Worm (Caenorhabditis elegans): ENCODE data around the gene T25D1.2.

The T25D1.2 gene

ce11 chrX:16551318-16551717, 36.0 kb downstream of the T25D1.2 start (continued):
- TF ChIP-seq Y105C5A.15 (GFP tag; IDR thresholded peaks at IDR 0.05) (no peak), dmd-8 (GFP tag; IDR thresholded peaks at IDR 0.05) (peak; percentile 79; the same call in 1 of the 2 replicates), hmg-1.1 (GFP tag; IDR thresholded peaks at IDR 0.05) (peak; percentile 58; the same call in 1 of the 2 replicates), ceh-44 (GFP tag; IDR thresholded peaks at IDR 0.05) (no peak), dve-1 (tag; optimal IDR thresholded peaks at IDR 0.05; ENCODE audit: insufficient read depth) (peak; percentile 43), pha-4 (GFP tag; IDR thresholded peaks at IDR 0.05) (peak; percentile 71; the same call in 1 of the 2 replicates), pha-4 (tag; optimal IDR thresholded peaks at IDR 0.05) (no peak), spr-1 (tag; optimal IDR thresholded peaks at IDR 0.05) (no peak), ceh-28 (tag; optimal IDR thresholded peaks at IDR 0.05) (no peak), dpl-1 (GFP tag; optimal IDR thresholded peaks at IDR 0.05) (no peak), hif-1 (tag; optimal IDR thresholded peaks at IDR 0.05) (no peak)

DNA sequence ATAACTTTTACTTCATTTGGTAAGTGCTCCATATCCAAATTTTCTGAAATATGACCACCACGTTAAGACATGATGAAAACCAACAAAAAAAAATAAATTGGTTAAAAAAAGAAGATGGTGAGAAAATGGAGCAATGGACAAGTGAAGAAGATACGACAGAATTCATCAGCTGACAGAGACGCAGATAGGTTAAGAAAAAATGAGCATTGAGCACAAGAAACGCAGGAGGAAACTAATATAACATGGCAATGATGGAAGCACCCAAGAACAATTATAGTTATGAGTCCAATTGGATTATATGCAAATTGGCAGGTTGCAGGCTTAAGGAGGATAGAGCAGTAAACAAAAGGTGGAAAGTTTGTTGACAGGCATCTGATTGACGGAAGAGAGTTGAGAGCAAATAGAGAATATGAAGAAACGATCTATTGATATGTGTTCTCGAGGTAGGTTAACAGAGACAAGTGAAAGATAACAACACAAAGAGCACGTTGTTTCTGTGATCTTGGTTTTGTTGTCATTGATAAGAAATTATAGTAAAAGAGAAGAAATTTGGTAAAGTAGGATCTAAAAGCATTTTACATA, 38.6 kb downstream of the T25D1.2 start, which contains the start of gene K08B5.2:
TSS of gene K08B5.2 (minus strand) at position 43 of the 582 bp plus-strand sequence.
- TF ChIP-seq nhr-237 (tag; optimal IDR thresholded peaks at IDR 0.05): no peak
- no peak for TF ChIP-seq skn-1 (tag; optimal IDR thresholded peaks at IDR 0.05)
- TF ChIP-seq set-16 (GFP tag; IDR thresholded peaks at IDR 0.05): no peak
- no peak for TF ChIP-seq nhr-10 (tag; optimal IDR thresholded peaks at IDR 0.05)
- no peak for TF ChIP-seq nhr-76 (tag; optimal IDR thresholded peaks at IDR 0.05)
- TF ChIP-seq aha-1 (tag): no peak
- no peak for TF ChIP-seq lir-3 (tag; optimal IDR thresholded peaks at IDR 0.05)
- peak; percentile 42; the same call in 1 of the 2 replicates for TF ChIP-seq lin-1 (GFP tag; IDR thresholded peaks at IDR 0.05)
- no peak for TF ChIP-seq zip-11 (GFP tag; IDR thresholded peaks at IDR 0.05)
- no peak for TF ChIP-seq spr-1 (tag; optimal IDR thresholded peaks at IDR 0.05)
- TF ChIP-seq duxl-1 (tag; optimal IDR thresholded peaks at IDR 0.05; ENCODE audit: poor library complexity): no peak
- TF ChIP-seq dve-1 (tag; optimal IDR thresholded peaks at IDR 0.05; ENCODE audit: insufficient read depth): peak; percentile 79
- TF ChIP-seq Y5F2A.4 (GFP tag; optimal IDR thresholded peaks at IDR 0.05): no peak
- no peak for TF ChIP-seq attf-4 (tag; optimal IDR thresholded peaks at IDR 0.05)
- TF ChIP-seq lin-29 (GFP tag; IDR thresholded peaks at IDR 0.05): no peak
- TF ChIP-seq pqm-1 (tag; optimal IDR thresholded peaks at IDR 0.05): peak; percentile 78
- TF ChIP-seq lim-7 (GFP tag; IDR thresholded peaks at IDR 0.05): no peak
- no peak for TF ChIP-seq F26F4.8 (GFP tag; conservative IDR thresholded peaks at IDR 0.05)
- no peak for TF ChIP-seq fkh-10 (GFP tag; optimal IDR thresholded peaks at IDR 0.05)
- no peak for TF ChIP-seq saeg-2 (GFP tag; IDR thresholded peaks at IDR 0.05)
- TF ChIP-seq dmd-6 (GFP tag; IDR thresholded peaks at IDR 0.05): peak; percentile 96
- no peak for TF ChIP-seq R02D3.7 (tag; optimal IDR thresholded peaks at IDR 0.05)
- TF ChIP-seq unc-39 (tag; optimal IDR thresholded peaks at IDR 0.05): no peak
- no peak for TF ChIP-seq ztf-7 (tag; optimal IDR thresholded peaks at IDR 0.05)
- TF ChIP-seq ctbp-1 (GFP tag; IDR thresholded peaks at IDR 0.05): no peak
- no peak for TF ChIP-seq snpc-4 (tag; optimal IDR thresholded peaks at IDR 0.05)
- TF ChIP-seq dmd-8 (GFP tag; IDR thresholded peaks at IDR 0.05): no peak
- TF ChIP-seq Y105C5A.15 (GFP tag; IDR thresholded peaks at IDR 0.05): no peak
- TF ChIP-seq F44E2.7 (GFP tag; IDR thresholded peaks at IDR 0.05): no peak
- TF ChIP-seq nhr-77 (tag; optimal IDR thresholded peaks at IDR 0.05): no peak
- TF ChIP-seq egl-43 (GFP tag; IDR thresholded peaks at IDR 0.05): no peak
- TF ChIP-seq fos-1 (tag; optimal IDR thresholded peaks at IDR 0.05): no peak
- TF ChIP-seq hif-1 (tag; optimal IDR thresholded peaks at IDR 0.05): no peak
- no peak for TF ChIP-seq madf-9 (GFP tag; conservative IDR thresholded peaks at IDR 0.05)
- TF ChIP-seq nhr-28 (tag; optimal IDR thresholded peaks at IDR 0.05): peak; percentile 70
- TF ChIP-seq Y48G9A.11 (GFP tag; IDR thresholded peaks at IDR 0.05): no peak
- TF ChIP-seq ceh-32 (tag; optimal IDR thresholded peaks at IDR 0.05; ENCODE audit: poor library complexity): no peak
- no peak for TF ChIP-seq nhr-42 (GFP tag; IDR thresholded peaks at IDR 0.05)
- TF ChIP-seq hlh-11 (tag; optimal IDR thresholded peaks at IDR 0.05): peak; percentile 73
- TF ChIP-seq lsy-2 (tag; optimal IDR thresholded peaks at IDR 0.05): no peak
- no peak for TF ChIP-seq ceh-82 (tag; optimal IDR thresholded peaks at IDR 0.05)
- no peak for TF ChIP-seq lin-13 (GFP tag; optimal IDR thresholded peaks at IDR 0.05)
- TF ChIP-seq unc-62 (GFP tag; optimal IDR thresholded peaks at IDR 0.05 in 1 of 2): peak in 1 of 2 experiments; percentile 66
- TF ChIP-seq unc-62 (tag; optimal IDR thresholded peaks at IDR 0.05): no peak
